Fruit fly (Drosophila melanogaster) whole organism, embryonic: ENCODE measurements around the gene Ndfip.

Experiments used
- B-H2 ChIP-seq: fragments of 200-800 bp; sonication (Bioruptor generic); optimal IDR thresholded peaks from 2 replicates; lab custom pipeline; 2018; ENCODE audit warnings: missing biosample characterization, mild to moderate bottlenecking, missing genetic modification characterization
- CG11696 ChIP-seq: fragments of 200-800 bp; sonication (Bioruptor generic); IDR thresholded peaks from 2 replicates; pipeline ENCODE4 v1.3.6; 2022; ENCODE audit warnings: missing biosample characterization, missing genetic modification characterization
- CG13296 ChIP-seq: fragments of 200-800 bp; sonication (Bioruptor generic); optimal IDR thresholded peaks from 3 replicates; lab custom pipeline; 2018; ENCODE audit warnings: missing biosample characterization, mild to moderate bottlenecking, missing genetic modification characterization
- CG15479 ChIP-seq: fragments of 200-800 bp; sonication (Bioruptor generic); optimal IDR thresholded peaks from 3 replicates; lab custom pipeline; 2019; ENCODE audit warnings: missing biosample characterization, mild to moderate bottlenecking, missing genetic modification characterization, moderate library complexity
- CG32532 ChIP-seq: fragments of 200-800 bp; sonication (Bioruptor generic); IDR thresholded peaks from 2 replicates; pipeline ENCODE4 v1.3.6; 2022; ENCODE audit warnings: missing biosample characterization, missing genetic modification characterization
- CG32767 ChIP-seq: fragments of 200-800 bp; sonication (Bioruptor generic); IDR thresholded peaks from 2 replicates; pipeline ENCODE4 v1.3.6; 2022; ENCODE audit warnings: missing biosample characterization, missing genetic modification characterization
- CG4360 ChIP-seq: fragments of 200-800 bp; sonication (Bioruptor generic); IDR thresholded peaks from 2 replicates; pipeline ENCODE4 v1.3.6; 2022; ENCODE audit warnings: missing biosample characterization, missing genetic modification characterization
- CG5953 ChIP-seq: fragments of 200-800 bp; sonication (Bioruptor generic); IDR thresholded peaks from 2 replicates; pipeline ENCODE4 v1.3.6; 2022; ENCODE audit warnings: missing biosample characterization, missing genetic modification characterization
- CG6272 ChIP-seq: fragments of 200-800 bp; sonication (Bioruptor generic); IDR thresholded peaks from 2 replicates; pipeline ENCODE4 v1.3.6; 2022; ENCODE audit warnings: missing biosample characterization, missing genetic modification characterization
- CG6813 ChIP-seq: fragments of 200-800 bp; sonication (Bioruptor generic); optimal IDR thresholded peaks from 2 replicates; lab custom pipeline; 2017; ENCODE audit warnings: missing biosample characterization, missing genetic modification characterization, mild to moderate bottlenecking, moderate library complexity, missing genetic modification reagents
- CG6854 ChIP-seq: fragments of 200-800 bp; sonication (Bioruptor generic); optimal IDR thresholded peaks from 3 replicates; lab custom pipeline; 2017; ENCODE audit warnings: missing biosample characterization, mild to moderate bottlenecking, missing genetic modification characterization
- CG7556 ChIP-seq: fragments of 200-800 bp; sonication (Bioruptor generic); optimal IDR thresholded peaks from 2 replicates; lab custom pipeline; 2017; ENCODE audit warnings: missing biosample characterization, mild to moderate bottlenecking, missing genetic modification characterization
- CG8924 ChIP-seq: fragments of 200-800 bp; optimal IDR thresholded peaks from 3 replicates; lab custom pipeline; 2019; ENCODE audit warnings: missing biosample characterization, mild to moderate bottlenecking, missing genetic modification characterization, moderate library complexity
- Eip74EF ChIP-seq, 2 experiments: fragments of 200-800 bp in 1 of 2; fragments of >200 bp in 1 of 2; sonication (Bioruptor generic) in 1 of 2; optimal IDR thresholded peaks; 2 replicates each; lab custom pipeline; 2017 to 2019; ENCODE audit warnings: missing biosample characterization in 2 of 2, missing genetic modification characterization in 2 of 2, mild to moderate bottlenecking in 1 of 2, moderate library complexity in 1 of 2
- HLH3B ChIP-seq: fragments of 200-800 bp; sonication (Bioruptor generic); IDR thresholded peaks from 2 replicates; pipeline ENCODE4 v1.3.6; 2022; ENCODE audit warnings: missing biosample characterization, missing genetic modification characterization
- Hr3 ChIP-seq: fragments of 200-800 bp; sonication (Bioruptor generic); optimal IDR thresholded peaks from 3 replicates; lab custom pipeline; 2016; ENCODE audit warnings: missing biosample characterization, missing genetic modification characterization
- MESR4 ChIP-seq: fragments of 200-800 bp; sonication (Bioruptor generic); optimal IDR thresholded peaks from 2 replicates; lab custom pipeline; 2018; ENCODE audit warnings: missing biosample characterization, mild to moderate bottlenecking, missing genetic modification characterization, moderate library complexity
- TFAM ChIP-seq: fragments of 200-800 bp; sonication (Bioruptor generic); optimal IDR thresholded peaks from 2 replicates; lab custom pipeline; 2017; ENCODE audit warnings: missing biosample characterization, missing genetic modification characterization, inconsistent platforms
- Tbp ChIP-seq: fragments of >200 bp; optimal IDR thresholded peaks from 2 replicates; lab custom pipeline; 2018; ENCODE audit warnings: missing biosample characterization, missing genetic modification characterization
- YL-1 ChIP-seq: fragments of 200-800 bp; sonication (Bioruptor generic); optimal IDR thresholded peaks from 3 replicates; lab custom pipeline; 2017; ENCODE audit warnings: missing biosample characterization, mild to moderate bottlenecking, missing genetic modification characterization
- abd-A ChIP-seq: fragments of 200-800 bp; sonication (Bioruptor generic); optimal IDR thresholded peaks from 3 replicates; lab custom pipeline; 2019; ENCODE audit warnings: missing biosample characterization, mild to moderate bottlenecking, missing genetic modification characterization, moderate library complexity
- bbx ChIP-seq: fragments of 200-800 bp; sonication (Bioruptor generic); IDR thresholded peaks from 2 replicates; pipeline ENCODE4 v1.3.6; 2022; ENCODE audit warnings: missing biosample characterization, missing genetic modification characterization; ENCODE audit not compliant: partially characterized antibody
- bsh ChIP-seq, 2 experiments: fragments of 200-800 bp; sonication (Bioruptor generic); optimal IDR thresholded peaks; 2 replicates each; lab custom pipeline; 2017 to 2018; ENCODE audit warnings: mild to moderate bottlenecking in 2 of 2, missing biosample characterization in 2 of 2, missing genetic modification characterization in 2 of 2, moderate library complexity in 1 of 2
- cg ChIP-seq: fragments of 200-800 bp; sonication (Bioruptor generic); optimal IDR thresholded peaks from 3 replicates; lab custom pipeline; 2019; ENCODE audit warnings: missing biosample characterization, mild to moderate bottlenecking, missing genetic modification characterization, moderate library complexity
- chinmo ChIP-seq: fragments of 200-800 bp; sonication (Bioruptor generic); IDR thresholded peaks from 4 replicates; pipeline ENCODE4 v1.3.6; 2022; ENCODE audit warnings: missing biosample characterization, missing genetic modification characterization; ENCODE audit not compliant: partially characterized antibody
- crol ChIP-seq: fragments of 200-800 bp; sonication (Bioruptor generic); IDR thresholded peaks from 2 replicates; pipeline ENCODE4 v1.3.6; 2022; ENCODE audit warnings: missing biosample characterization, missing genetic modification characterization
- eve ChIP-seq, 2 experiments: fragments of >200 bp; optimal IDR thresholded peaks; 2 replicates each; lab custom pipeline; 2017; ENCODE audit warnings: missing biosample characterization in 2 of 2, missing genetic modification characterization in 2 of 2
- gcm2 ChIP-seq: fragments of 200-800 bp; sonication (Bioruptor generic); optimal IDR thresholded peaks from 2 replicates; lab custom pipeline; 2016; ENCODE audit warnings: missing biosample characterization, missing genetic modification characterization
- grn ChIP-seq: fragments of 200-800 bp; sonication (Bioruptor generic); optimal IDR thresholded peaks from 3 replicates; lab custom pipeline; 2017; ENCODE audit warnings: missing biosample characterization, missing genetic modification characterization
- gsb ChIP-seq: fragments of 200-800 bp; sonication (Bioruptor generic); IDR thresholded peaks from 2 replicates; pipeline ENCODE4 v1.3.6; 2022; ENCODE audit warnings: missing biosample characterization, missing genetic modification characterization
- gsb-n ChIP-seq: fragments of 200-800 bp; sonication (Bioruptor generic); optimal IDR thresholded peaks from 3 replicates; lab custom pipeline; 2018; ENCODE audit warnings: missing biosample characterization, mild to moderate bottlenecking, missing genetic modification characterization
- gt ChIP-seq: fragments of 200-800 bp; sonication (Bioruptor generic); IDR thresholded peaks from 2 replicates; pipeline ENCODE4 v1.3.6; 2022; ENCODE audit warnings: missing biosample characterization, missing genetic modification characterization
- kni ChIP-seq: fragments of 200-800 bp; sonication (Bioruptor generic); optimal IDR thresholded peaks from 3 replicates; lab custom pipeline; 2017; ENCODE audit warnings: mild to moderate bottlenecking, missing biosample characterization, missing genetic modification reagents, missing genetic modification characterization
- luna ChIP-seq: fragments of 200-800 bp; sonication (Bioruptor generic); optimal IDR thresholded peaks from 2 replicates; lab custom pipeline; 2016; ENCODE audit warnings: missing biosample characterization, missing genetic modification characterization
- mam ChIP-seq: fragments of 200-800 bp; sonication (Bioruptor generic); optimal IDR thresholded peaks from 3 replicates; lab custom pipeline; 2016; ENCODE audit warnings: missing biosample characterization, missing genetic modification characterization
- pfk ChIP-seq: fragments of 200-800 bp; sonication (Bioruptor generic); optimal IDR thresholded peaks from 2 replicates; lab custom pipeline; 2018; ENCODE audit warnings: missing biosample characterization, mild to moderate bottlenecking, missing genetic modification characterization, moderate library complexity
- pros ChIP-seq: fragments of 200-800 bp; sonication (Bioruptor generic); optimal IDR thresholded peaks from 3 replicates; lab custom pipeline; 2019; ENCODE audit warnings: missing biosample characterization, mild to moderate bottlenecking, missing genetic modification characterization, moderate library complexity
- rib ChIP-seq: fragments of 200-800 bp; sonication (Bioruptor generic); IDR thresholded peaks from 2 replicates; pipeline ENCODE4 v1.3.6; 2022; ENCODE audit warnings: missing biosample characterization, missing genetic modification characterization
- row ChIP-seq: fragments of 200-800 bp; sonication (Bioruptor generic); IDR thresholded peaks from 3 replicates; pipeline ENCODE4 v1.3.6; 2022; ENCODE audit warnings: missing biosample characterization, missing genetic modification characterization
- sim ChIP-seq: fragments of 200-800 bp; sonication (Bioruptor generic); IDR thresholded peaks from 2 replicates; pipeline ENCODE4 v1.3.6; 2022; ENCODE audit warnings: missing biosample characterization, missing genetic modification characterization
- sna ChIP-seq: fragments of 200-800 bp; sonication (Bioruptor generic); IDR thresholded peaks from 2 replicates; pipeline ENCODE4 v1.3.6; 2022; ENCODE audit warnings: missing biosample characterization, missing genetic modification characterization; ENCODE audit not compliant: partially characterized antibody
- sr ChIP-seq: fragments of 200-800 bp; sonication (Bioruptor generic); IDR thresholded peaks from 3 replicates; pipeline ENCODE4 v1.3.6; 2022; ENCODE audit warnings: missing biosample characterization, missing genetic modification characterization
- sug ChIP-seq: fragments of 200-800 bp; optimal IDR thresholded peaks from 2 replicates; lab custom pipeline; 2019; ENCODE audit warnings: missing biosample characterization, mild to moderate bottlenecking, missing genetic modification characterization, moderate library complexity

Ndfip gene

dm6 chr3L:17643985-17644905 lies 9.8 kb downstream of the Ndfip start (continued):
- TF ChIP-seq cg (GFP tag; lab: Kevin White, UChicago) (peak; percentile 91), gsb (GFP tag; lab: Robert Waterston, UW) (no peak), CG32532 (GFP tag; lab: Robert Waterston, UW) (no peak), sna (0 out of 2 replicates have a peak, but pooled peaks have one; percentile 8), CG4360 (GFP tag; lab: Robert Waterston, UW) (0 out of 2 replicates have a peak, but pooled peaks have one; percentile 35), HLH3B (GFP tag; lab: Robert Waterston, UW) (0 out of 2 replicates have a peak, but pooled peaks have one; percentile 21), eve (GFP tag; optimal IDR thresholded peaks at IDR 0.05; lab: Kevin White, UChicago) (peak in 1 of 2 experiments; percentile 34), Tbp (peak; percentile 70), bbx (no peak), bsh (GFP tag; optimal IDR thresholded peaks at IDR 0.05; lab: Kevin White, UChicago) (peak in 1 of 2 experiments; percentile 33), CG13296 (GFP tag; lab: Kevin White, UChicago) (peak; percentile 52), sr (GFP tag; lab: Robert Waterston, UW) (no peak), CG15479 (GFP tag; lab: Kevin White, UChicago) (peak; percentile 76), gt (GFP tag; lab: Robert Waterston, UW) (no peak), CG7556 (GFP tag; lab: Kevin White, UChicago) (no peak), CG6813 (GFP tag; lab: Kevin White, UChicago) (no peak), gsb-n (tag; lab: Kevin White, UChicago) (no peak), abd-A (tag; lab: Kevin White, UChicago) (peak; percentile 70), Eip74EF (GFP tag; optimal IDR thresholded peaks at IDR 0.05; lab: Kevin White, UChicago) (peak in 1 of 2 experiments; percentile 57), pfk (peak; percentile 52), YL-1 (GFP tag; lab: Kevin White, UChicago) (peak; percentile 66), sug (tag; lab: Kevin White, UChicago) (peak; percentile 49), row (GFP tag; lab: Robert Waterston, UW) (peak; percentile 10; the same call in 1 of the 3 replicates), CG6854 (GFP tag; lab: Kevin White, UChicago) (peak; percentile 19), chinmo (GFP tag; lab: Robert Waterston, UW) (peak; percentile 78), CG6272 (GFP tag; lab: Robert Waterston, UW) (no peak), CG5953 (0 out of 2 replicates have a peak, but pooled peaks have one; percentile 12), luna (no peak), CG11696 (GFP tag; lab: Robert Waterston, UW) (no peak), sim (GFP tag; lab: Robert Waterston, UW) (no peak), MESR4 (GFP tag; lab: Kevin White, UChicago) (peak; percentile 9), rib (GFP tag; lab: Robert Waterston, UW) (peak; percentile 55; the same call in 1 of the 2 replicates), Hr3 (GFP tag; lab: Kevin White, UChicago) (no peak), CG8924 (tag; lab: Kevin White, UChicago) (peak; percentile 22), CG32767 (GFP tag; lab: Robert Waterston, UW) (peak; percentile 97), grn (GFP tag; lab: Kevin White, UChicago) (peak; percentile 65), crol (GFP tag; lab: Robert Waterston, UW) (0 out of 2 replicates have a peak, but pooled peaks have one; percentile 8), B-H2 (GFP tag; lab: Kevin White, UChicago) (peak; percentile 52), gcm2 (GFP tag; lab: Kevin White, UChicago) (no peak), pros (GFP tag; lab: Kevin White, UChicago) (peak; percentile 17), kni (peak; percentile 70), TFAM (GFP tag; lab: Kevin White, UChicago) (no peak), mam (GFP tag; lab: Kevin White, UChicago) (no peak)
